Worm (Caenorhabditis elegans) whole organism, late embryonic: Measurements from ENCODE around the gene slc-25A32.

Experiments used
- Y22D7AL.16 ChIP-seq: sonication (generic microtip); optimal IDR thresholded peaks from 2 replicates; lab custom pipeline; 2016; ENCODE audit warnings: missing genetic modification characterization, missing compliant biosample characterization
- ceh-9 ChIP-seq: sonication (generic microtip); optimal IDR thresholded peaks from 2 replicates; lab custom pipeline; 2016; ENCODE audit warnings: mild to moderate bottlenecking, missing genetic modification characterization, inconsistent platforms, missing compliant biosample characterization
- ets-4 ChIP-seq: sonication (generic microtip); optimal IDR thresholded peaks from 2 replicates; lab custom pipeline; 2016; ENCODE audit warnings: missing genetic modification characterization, missing compliant biosample characterization
- nhr-232 ChIP-seq: sonication (generic microtip); optimal IDR thresholded peaks from 2 replicates; lab custom pipeline; 2016; ENCODE audit warnings: missing genetic modification characterization, missing compliant biosample characterization
- sox-4 ChIP-seq: sonication (generic microtip); optimal IDR thresholded peaks from 2 replicates; lab custom pipeline; 2017; ENCODE audit warnings: mild to moderate bottlenecking, missing genetic modification characterization, inconsistent platforms, missing compliant biosample characterization
- unc-86 ChIP-seq: sonication (generic microtip); optimal IDR thresholded peaks from 2 replicates; lab custom pipeline; 2016; ENCODE audit warnings: missing genetic modification characterization, missing compliant biosample characterization

- TF ChIP-seq Y22D7AL.16 = no peak
- no peak for TF ChIP-seq unc-86
- no peak for TF ChIP-seq sox-4
- no peak for TF ChIP-seq ceh-9 (tag; lab: Kevin White, UChicago)
- TF ChIP-seq nhr-232 = no peak
- no peak for TF ChIP-seq ets-4 (tag; lab: Kevin White, UChicago)
Observed at ce11 chrII:8246476-8246875, 29.6 kb upstream of the slc-25A32 start, which contains the start of gene F35C11.3.
